Worm (Caenorhabditis elegans): ENCODE measurements around the gene R09E10.5.

ce11 chrIV:10339701-10340100 is 37.6 kb upstream of the R09E10.5 start:
- TF ChIP-seq ama-1 (optimal IDR thresholded peaks at IDR 0.05) (no peak), nhr-12 (tag; optimal IDR thresholded peaks at IDR 0.05) (no peak), unc-39 (tag; optimal IDR thresholded peaks at IDR 0.05) (no peak), snpc-4 (tag; optimal IDR thresholded peaks at IDR 0.05) (no peak), R02D3.7 (tag; optimal IDR thresholded peaks at IDR 0.05) (no peak)
